Fruit fly (Drosophila melanogaster): ENCODE results near the gene CG1494.

The CG1494 gene

dm6 chrX:21279311-21279890 is 5.7 kb upstream of the CG1494 start (continued):
- TF ChIP-seq Eip93F (GFP tag; optimal IDR thresholded peaks at IDR 0.05) (no peak), esn (GFP tag; optimal IDR thresholded peaks at IDR 0.05) (no peak), Sox102F (GFP tag; optimal IDR thresholded peaks at IDR 0.05) (no peak), Eip78C (GFP tag) (peak; percentile 76), CG6808 (GFP tag; optimal IDR thresholded peaks at IDR 0.05) (no peak), CG4318 (GFP tag; optimal IDR thresholded peaks at IDR 0.05) (peak; percentile 27), ss (GFP tag; optimal IDR thresholded peaks at IDR 0.05) (peak in 1 of 2 experiments; percentile 65), CG11762 (GFP tag; optimal IDR thresholded peaks at IDR 0.05; ENCODE audit: insufficient read depth) (no peak), CG6792 (GFP tag; optimal IDR thresholded peaks at IDR 0.05) (no peak), Eip75B (GFP tag; optimal IDR thresholded peaks at IDR 0.05) (peak; percentile 12)

- TF ChIP-seq OdsH (GFP tag; optimal IDR thresholded peaks at IDR 0.05): peak; percentile 15
- TF ChIP-seq CG34406 (GFP tag; optimal IDR thresholded peaks at IDR 0.05): no peak
- TF ChIP-seq CG15336 (GFP tag; IDR thresholded peaks at IDR 0.05): 0 out of 2 replicates have a peak, but pooled peaks have one; percentile 33
- TF ChIP-seq vri (GFP tag; optimal IDR thresholded peaks at IDR 0.05): no peak
- no peak for TF ChIP-seq ss (GFP tag; optimal IDR thresholded peaks at IDR 0.05)
- TF ChIP-seq esn (GFP tag; optimal IDR thresholded peaks at IDR 0.05): no peak
- TF ChIP-seq dsx (GFP tag; optimal IDR thresholded peaks at IDR 0.05; ENCODE audit: poor library complexity, severe bottlenecking): no peak
- no peak for TF ChIP-seq Sox14 (GFP tag; optimal IDR thresholded peaks at IDR 0.05)
- TF ChIP-seq Ets96B (tag; optimal IDR thresholded peaks at IDR 0.05): no peak
- no peak for TF ChIP-seq Eip75B (GFP tag; optimal IDR thresholded peaks at IDR 0.05)
- TF ChIP-seq CG4318 (GFP tag; optimal IDR thresholded peaks at IDR 0.05): no peak
- TF ChIP-seq acj6 (GFP tag; optimal IDR thresholded peaks at IDR 0.05): peak; percentile 32
- no peak for TF ChIP-seq CG9139 (GFP tag; optimal IDR thresholded peaks at IDR 0.05)
- TF ChIP-seq Eip93F (GFP tag; optimal IDR thresholded peaks at IDR 0.05): no peak
- no peak for TF ChIP-seq CG1621 (tag; optimal IDR thresholded peaks at IDR 0.05)
- no peak for TF ChIP-seq Eip78C (GFP tag)
- peak; percentile 13 for TF ChIP-seq CG6276 (GFP tag; optimal IDR thresholded peaks at IDR 0.05)
- no peak for TF ChIP-seq CG8119 (GFP tag; IDR thresholded peaks at IDR 0.05)
- peak; percentile 9 for TF ChIP-seq CG31627 (GFP tag; optimal IDR thresholded peaks at IDR 0.05)
- peak; percentile 12 for TF ChIP-seq Lpt (GFP tag; optimal IDR thresholded peaks at IDR 0.05)
- no peak for TF ChIP-seq CG3919 (GFP tag; optimal IDR thresholded peaks at IDR 0.05)
- peak in 1 of 2 experiments; percentile 50 for TF ChIP-seq salr (GFP tag; optimal IDR thresholded peaks at IDR 0.05)
- no peak for TF ChIP-seq Met (GFP tag; optimal IDR thresholded peaks at IDR 0.05)
- no peak for TF ChIP-seq Hr38 (GFP tag; optimal IDR thresholded peaks at IDR 0.05)
- no peak for TF ChIP-seq CG11902 (GFP tag; optimal IDR thresholded peaks at IDR 0.05)
- no peak for TF ChIP-seq cyc (GFP tag; optimal IDR thresholded peaks at IDR 0.05)
- no peak for TF ChIP-seq Blimp-1 (GFP tag; optimal IDR thresholded peaks at IDR 0.05)
- no peak for TF ChIP-seq CG6163 (GFP tag; IDR thresholded peaks at IDR 0.05)
- TF ChIP-seq CG6792 (GFP tag; optimal IDR thresholded peaks at IDR 0.05): no peak
- no peak for TF ChIP-seq svp (GFP tag)
- no peak for TF ChIP-seq CG7368 (GFP tag; optimal IDR thresholded peaks at IDR 0.05)
- TF ChIP-seq pdm3 (GFP tag; optimal IDR thresholded peaks at IDR 0.05): peak; percentile 41
- no peak for TF ChIP-seq lz (GFP tag; optimal IDR thresholded peaks at IDR 0.05)
- peak; percentile 38 for TF ChIP-seq CG10631 (GFP tag; optimal IDR thresholded peaks at IDR 0.05)
- TF ChIP-seq Ets21C (GFP tag; optimal IDR thresholded peaks at IDR 0.05): no peak
- peak; percentile 22 for TF ChIP-seq Hr4 (GFP tag; optimal IDR thresholded peaks at IDR 0.05)
- no peak for TF ChIP-seq Sox102F (GFP tag; optimal IDR thresholded peaks at IDR 0.05)
- TF ChIP-seq net (GFP tag; optimal IDR thresholded peaks at IDR 0.05): no peak
- TF ChIP-seq CG16779 (tag; optimal IDR thresholded peaks at IDR 0.05): no peak
- no peak for TF ChIP-seq CG11294 (GFP tag; IDR thresholded peaks at IDR 0.05)
- no peak for TF ChIP-seq CG8319 (GFP tag; optimal IDR thresholded peaks at IDR 0.05)
- TF ChIP-seq Gug (GFP tag; IDR thresholded peaks at IDR 0.05): no peak
- peak; percentile 20 for TF ChIP-seq dac (GFP tag; optimal IDR thresholded peaks at IDR 0.05)
- TF ChIP-seq achi (GFP tag; optimal IDR thresholded peaks at IDR 0.05): no peak
- TF ChIP-seq Hr39 (GFP tag; optimal IDR thresholded peaks at IDR 0.05): peak; percentile 31
- no peak for TF ChIP-seq CG8632 (GFP tag; optimal IDR thresholded peaks at IDR 0.05)
- TF ChIP-seq fkh (GFP tag; optimal IDR thresholded peaks at IDR 0.05): no peak
Observed at dm6 chrX:21280629-21281028, 4.5 kb upstream of the CG1494 start.
